Worm (Caenorhabditis elegans) whole organism, young adult: Measurements from ENCODE around the gene T24C2.5.
"Not testable (repeated sequence)": the region's sequence is repeated elsewhere in the genome, so short reads cannot be mapped to it uniquely, and the experiment has no call there.

Source experiments
- C17E4.6 ChIP-seq: fragments of 200-800 bp; sonication (Bioruptor generic); IDR thresholded peaks from 2 replicates; pipeline ENCODE4 v1.3.6; 2022; ENCODE audit warnings: missing genetic modification reagents, missing genetic modification characterization, missing compliant biosample characterization
- F10E7.11 ChIP-seq: sonication (generic microtip); optimal IDR thresholded peaks from 2 replicates; lab custom pipeline; 2017; ENCODE audit warnings: mild to moderate bottlenecking, missing genetic modification characterization, moderate library complexity, missing compliant biosample characterization
- F23B12.7 ChIP-seq: sonication (generic microtip); optimal IDR thresholded peaks from 2 replicates; lab custom pipeline; 2017; ENCODE audit warnings: missing genetic modification characterization, mild to moderate bottlenecking, missing compliant biosample characterization, antibody characterized with exemption, moderate library complexity; ENCODE audit not compliant: insufficient read depth
- F52B5.7 ChIP-seq: sonication (generic microtip); optimal IDR thresholded peaks from 2 replicates; lab custom pipeline; 2016; ENCODE audit warnings: mild to moderate bottlenecking, missing genetic modification characterization, missing compliant biosample characterization
- F55B11.4 ChIP-seq: sonication (generic microtip); optimal IDR thresholded peaks from 2 replicates; lab custom pipeline; 2016; ENCODE audit warnings: missing compliant biosample characterization, missing genetic modification characterization, borderline replicate concordance; ENCODE audit not compliant: insufficient read depth
- F57A8.1 ChIP-seq: fragments of 200-800 bp; sonication (Bioruptor generic); optimal IDR thresholded peaks from 2 replicates; lab custom pipeline; 2018; ENCODE audit warnings: mild to moderate bottlenecking, missing genetic modification characterization, moderate library complexity, missing compliant biosample characterization
- F57C9.4 ChIP-seq: sonication (generic microtip); optimal IDR thresholded peaks from 2 replicates; lab custom pipeline; 2017; ENCODE audit warnings: mild to moderate bottlenecking, missing genetic modification characterization, missing compliant biosample characterization
- T26A5.8 ChIP-seq: sonication (generic microtip); optimal IDR thresholded peaks from 2 replicates; lab custom pipeline; 2016; ENCODE audit warnings: missing genetic modification characterization, missing compliant biosample characterization
- Y95B8A.8 ChIP-seq: fragments of 200-800 bp; sonication (Bioruptor generic); IDR thresholded peaks from 2 replicates; pipeline ENCODE4 v1.3.6; 2022; ENCODE audit warnings: missing genetic modification reagents, missing genetic modification characterization, missing compliant biosample characterization
- ama-1 ChIP-seq, 3 experiments: fragments of 150-350 bp in 1 of 3; sonication (generic microtip) in 2 of 3; optimal IDR thresholded peaks; 2 replicates each; lab custom pipeline; 2014 to 2018; ENCODE audit warnings: missing biosample characterization in 2 of 3, missing genetic modification characterization in 2 of 3, missing genetic modification reagents in 2 of 3
- atf-7 ChIP-seq: sonication (generic microtip); optimal IDR thresholded peaks from 2 replicates; lab custom pipeline; 2017; ENCODE audit warnings: mild to moderate bottlenecking, missing genetic modification characterization, missing compliant biosample characterization
- athp-1 ChIP-seq: sonication (generic microtip); optimal IDR thresholded peaks from 2 replicates; lab custom pipeline; 2017; ENCODE audit warnings: mild to moderate bottlenecking, missing genetic modification characterization, missing compliant biosample characterization
- attf-3 ChIP-seq: fragments of 200-800 bp; sonication (Bioruptor generic); conservative IDR thresholded peaks from 2 replicates; pipeline ENCODE4 v1.3.6; 2022; ENCODE audit warnings: missing genetic modification reagents, missing genetic modification characterization, missing compliant biosample characterization
- bed-1 ChIP-seq: fragments of 200-800 bp; sonication (Bioruptor generic); IDR thresholded peaks from 2 replicates; pipeline ENCODE4 v1.3.6; 2022; ENCODE audit warnings: missing genetic modification reagents, missing genetic modification characterization, missing compliant biosample characterization
- ceh-58 ChIP-seq: fragments of 200-800 bp; sonication (Bioruptor generic); IDR thresholded peaks from 2 replicates; pipeline ENCODE4 v1.3.6; 2022; ENCODE audit warnings: missing genetic modification characterization, missing compliant biosample characterization
- ceh-91 ChIP-seq: fragments of 200-800 bp; sonication (Bioruptor generic); IDR thresholded peaks from 2 replicates; pipeline ENCODE4 v1.3.6; 2022; ENCODE audit warnings: missing genetic modification reagents, missing genetic modification characterization, missing compliant biosample characterization
- die-1 ChIP-seq: sonication (generic microtip); optimal IDR thresholded peaks from 2 replicates; lab custom pipeline; 2016; ENCODE audit warnings: missing genotype, mild to moderate bottlenecking, missing genetic modification characterization, missing compliant biosample characterization
- dox-1 ChIP-seq: fragments of 200-800 bp; sonication (Bioruptor generic); IDR thresholded peaks from 2 replicates; pipeline ENCODE4 v1.3.6; 2022; ENCODE audit warnings: missing genetic modification reagents, missing genetic modification characterization, missing compliant biosample characterization
- efl-1 ChIP-seq: fragments of 150-350 bp; optimal IDR thresholded peaks from 2 replicates; lab custom pipeline; 2014; ENCODE audit warnings: missing biosample characterization, missing genetic modification reagents, missing genetic modification characterization
- egl-18 ChIP-seq: fragments of 200-800 bp; sonication (Bioruptor generic); IDR thresholded peaks from 2 replicates; pipeline ENCODE4 v1.3.6; 2022; ENCODE audit warnings: missing genetic modification reagents, missing genetic modification characterization, missing compliant biosample characterization
- ekl-4 ChIP-seq: fragments of 200-800 bp; sonication (Bioruptor generic); IDR thresholded peaks from 2 replicates; pipeline ENCODE4 v1.3.6; 2022; ENCODE audit warnings: missing genetic modification reagents, missing genetic modification characterization, missing compliant biosample characterization
- hlh-12 ChIP-seq: sonication (generic microtip); optimal IDR thresholded peaks from 2 replicates; lab custom pipeline; 2016; ENCODE audit warnings: missing genetic modification characterization, missing compliant biosample characterization
- hlh-26 ChIP-seq: fragments of 200-800 bp; sonication (Bioruptor generic); conservative IDR thresholded peaks from 2 replicates; pipeline ENCODE4 v1.3.6; 2022; ENCODE audit warnings: missing genetic modification reagents, missing genetic modification characterization, missing compliant biosample characterization
- hmg-1.2 ChIP-seq: fragments of 200-800 bp; sonication (Bioruptor generic); IDR thresholded peaks from 2 replicates; pipeline ENCODE4 v1.3.6; 2022; ENCODE audit warnings: missing genetic modification reagents, missing genetic modification characterization, missing compliant biosample characterization
- hmg-20 ChIP-seq: fragments of 200-800 bp; sonication (Bioruptor generic); IDR thresholded peaks from 2 replicates; pipeline ENCODE4 v1.3.6; 2022; ENCODE audit warnings: missing genetic modification reagents, missing genetic modification characterization, missing compliant biosample characterization
- hrde-1 ChIP-seq: sonication (generic microtip); optimal IDR thresholded peaks from 2 replicates; lab custom pipeline; 2016; ENCODE audit warnings: missing genetic modification characterization, mild to moderate bottlenecking, missing compliant biosample characterization, moderate library complexity, missing genotype, missing genetic modification reagents, borderline replicate concordance
- lin-54 ChIP-seq: fragments of 200-800 bp; sonication (Bioruptor generic); optimal IDR thresholded peaks from 2 replicates; lab custom pipeline; 2018; ENCODE audit warnings: mild to moderate bottlenecking, missing genetic modification characterization, missing compliant biosample characterization
- lir-1 ChIP-seq: fragments of 200-800 bp; sonication (Bioruptor generic); conservative IDR thresholded peaks from 2 replicates; pipeline ENCODE4 v1.3.6; 2022; ENCODE audit warnings: missing genetic modification reagents, missing genetic modification characterization, missing compliant biosample characterization
- lsl-1 ChIP-seq: fragments of 200-800 bp; sonication (Bioruptor generic); optimal IDR thresholded peaks from 2 replicates; lab custom pipeline; 2018; ENCODE audit warnings: mild to moderate bottlenecking, missing genetic modification characterization, moderate library complexity, missing compliant biosample characterization
- lsy-27 ChIP-seq: sonication (generic microtip); optimal IDR thresholded peaks from 2 replicates; lab custom pipeline; 2017; ENCODE audit warnings: missing genetic modification characterization, mild to moderate bottlenecking, missing compliant biosample characterization, antibody characterized with exemption, missing genotype, borderline replicate concordance; ENCODE audit not compliant: insufficient read depth
- madf-10 ChIP-seq: sonication (generic microtip); optimal IDR thresholded peaks from 2 replicates; lab custom pipeline; 2016; ENCODE audit warnings: mild to moderate bottlenecking, missing genetic modification characterization, missing compliant biosample characterization
- madf-6 ChIP-seq: fragments of 200-800 bp; sonication (Bioruptor generic); IDR thresholded peaks from 2 replicates; pipeline ENCODE4 v1.3.6; 2022; ENCODE audit warnings: missing genetic modification reagents, missing genetic modification characterization, missing compliant biosample characterization
- madf-8 ChIP-seq: fragments of 200-800 bp; sonication (Bioruptor generic); conservative IDR thresholded peaks from 2 replicates; pipeline ENCODE4 v1.3.6; 2022; ENCODE audit warnings: missing genetic modification reagents, missing genetic modification characterization, missing compliant biosample characterization
- nfya-1 ChIP-seq: sonication (generic microtip); optimal IDR thresholded peaks from 2 replicates; lab custom pipeline; 2017; ENCODE audit warnings: antibody characterized with exemption, missing compliant biosample characterization, missing genetic modification characterization, borderline replicate concordance; ENCODE audit not compliant: insufficient read depth
- nhr-80 ChIP-seq: sonication (generic microtip); optimal IDR thresholded peaks from 2 replicates; lab custom pipeline; 2016; ENCODE audit warnings: missing genetic modification characterization, missing compliant biosample characterization
- nhr-90 ChIP-seq: sonication (generic microtip); optimal IDR thresholded peaks from 2 replicates; lab custom pipeline; 2016; ENCODE audit warnings: missing genotype, mild to moderate bottlenecking, missing genetic modification characterization, missing compliant biosample characterization
- rcor-1 ChIP-seq: fragments of 200-800 bp; sonication (Bioruptor generic); IDR thresholded peaks from 2 replicates; pipeline ENCODE4 v1.3.6; 2022; ENCODE audit warnings: missing genetic modification reagents, missing genetic modification characterization, missing compliant biosample characterization
- sea-2 ChIP-seq: fragments of 200-800 bp; sonication (Bioruptor generic); IDR thresholded peaks from 2 replicates; pipeline ENCODE4 v1.3.6; 2022; ENCODE audit warnings: missing genetic modification characterization, missing compliant biosample characterization
- snpc-4 ChIP-seq, 5 experiments: fragments of 150-350 bp in 1 of 5; sonication (generic microtip) in 4 of 5; optimal IDR thresholded peaks; 2 replicates each; lab custom pipeline; 2014 to 2018; ENCODE audit warnings: missing genetic modification characterization in 5 of 5, missing biosample characterization in 3 of 5, antibody characterized with exemption in 2 of 5, mild to moderate bottlenecking in 2 of 5, missing compliant biosample characterization in 2 of 5, missing genotype in 2 of 5, moderate library complexity in 2 of 5, missing genetic modification reagents in 1 of 5
- zim-3 ChIP-seq: sonication (generic microtip); optimal IDR thresholded peaks from 2 replicates; lab custom pipeline; 2017; ENCODE audit warnings: mild to moderate bottlenecking, missing genetic modification characterization, moderate library complexity, missing compliant biosample characterization
- ztf-22 ChIP-seq: fragments of 200-800 bp; sonication (Bioruptor generic); optimal IDR thresholded peaks from 2 replicates; lab custom pipeline; 2018; ENCODE audit warnings: mild to moderate bottlenecking, missing genetic modification characterization, moderate library complexity, missing compliant biosample characterization

T24C2.5 gene

ce11 chrX:14523275-14523674, 10.9 kb upstream of the T24C2.5 start, which contains the start of gene nspc-16:
Gene nspc-16, plus strand, starts transcription at chrX:14523575.
- TF ChIP-seq snpc-4 (GFP tag; optimal IDR thresholded peaks at IDR 0.05; lab: Kevin White, UChicago) (no peak), snpc-4 (tag; optimal IDR thresholded peaks at IDR 0.05; lab: Kevin White, UChicago) (no peak), hlh-12 (tag; lab: Kevin White, UChicago) (no peak), ztf-22 (GFP tag; lab: Kevin White, UChicago) (no peak), die-1 (tag; lab: Kevin White, UChicago) (no peak), atf-7 (tag; lab: Kevin White, UChicago) (no peak), C17E4.6 (GFP tag; lab: Robert Waterston, UW) (no peak), hmg-1.2 (GFP tag; lab: Robert Waterston, UW) (no peak), lir-1 (GFP tag; lab: Robert Waterston, UW) (no peak), madf-10 (tag; lab: Kevin White, UChicago) (no peak)

ce11 chrX:14525081-14525324, 9.2 kb upstream of the T24C2.5 start, which contains the start of gene nspc-17:
Gene nspc-17, minus strand, starts transcription at chrX:14525181.
- TF ChIP-seq lir-1 (GFP tag; lab: Robert Waterston, UW); ama-1 (optimal IDR thresholded peaks at IDR 0.05; lab: Kevin White, UChicago); ama-1 (GFP tag; optimal IDR thresholded peaks at IDR 0.05; lab: Kevin White, UChicago); madf-6 (GFP tag; lab: Robert Waterston, UW): not testable (repeated sequence)
- TF ChIP-seq, all 124 proteins: peak for 0; not testable (repeated sequence) for 124

ce11 chrX:14525325-14526305, 8.6 kb upstream of the T24C2.5 start:
- TF ChIP-seq T26A5.8 (tag; lab: Kevin White, UChicago), result peak; percentile 27
- TF ChIP-seq zim-3, result peak; percentile 14
- peak; percentile 18 for TF ChIP-seq lsl-1 (GFP tag; lab: Kevin White, UChicago)
- peak; percentile 81 for TF ChIP-seq F57C9.4 (tag; lab: Kevin White, UChicago)
- TF ChIP-seq athp-1, result peak; percentile 57
- TF ChIP-seq ceh-58, result no peak
- no peak for TF ChIP-seq madf-8 (GFP tag; lab: Robert Waterston, UW)
- no peak for TF ChIP-seq hrde-1 (tag; lab: Kevin White, UChicago)
- 0 out of 2 replicates have a peak, but pooled peaks have one; percentile 68 for TF ChIP-seq bed-1
- no peak for TF ChIP-seq nfya-1 (tag; lab: Kevin White, UChicago)
- TF ChIP-seq F10E7.11 (tag; lab: Kevin White, UChicago), result peak; percentile 97
- peak; percentile 95 for TF ChIP-seq nhr-80 (tag; lab: Kevin White, UChicago)
- no peak for TF ChIP-seq F55B11.4 (tag; lab: Kevin White, UChicago)
- peak; percentile 97 for TF ChIP-seq rcor-1 (GFP tag; lab: Robert Waterston, UW)
- TF ChIP-seq die-1 (tag; lab: Kevin White, UChicago), result peak; percentile 59
- TF ChIP-seq F57A8.1 (GFP tag; lab: Kevin White, UChicago), result peak; percentile 95
- TF ChIP-seq lin-54 (GFP tag; lab: Kevin White, UChicago), result peak; percentile 92
- peak; percentile 91 for TF ChIP-seq nhr-90 (tag; lab: Kevin White, UChicago)
- TF ChIP-seq F23B12.7, result peak; percentile 98
- TF ChIP-seq hmg-20 (GFP tag; lab: Robert Waterston, UW), result peak; percentile 97
- peak; percentile 27 for TF ChIP-seq efl-1 (GFP tag; lab: Kevin White, UChicago)
- peak; percentile 58; the same call in 1 of the 2 replicates for TF ChIP-seq attf-3 (GFP tag; lab: Robert Waterston, UW)
- TF ChIP-seq ceh-91, result no peak
- peak; percentile 66 for TF ChIP-seq lsy-27 (tag; lab: Kevin White, UChicago)
- 0 out of 2 replicates have a peak, but pooled peaks have one; percentile 64 for TF ChIP-seq Y95B8A.8 (GFP tag; lab: Robert Waterston, UW)
- peak; percentile 94 for TF ChIP-seq ekl-4 (GFP tag; lab: Robert Waterston, UW)
- TF ChIP-seq sea-2 (GFP tag; lab: Robert Waterston, UW), result peak; percentile 86
- TF ChIP-seq F52B5.7 (tag; lab: Kevin White, UChicago), result peak; percentile 90
- TF ChIP-seq dox-1 (GFP tag; lab: Robert Waterston, UW), result peak; percentile 99
- peak; percentile 97 for TF ChIP-seq egl-18 (GFP tag; lab: Robert Waterston, UW)
- no peak for TF ChIP-seq hlh-26 (GFP tag; lab: Robert Waterston, UW)
